Worm (Caenorhabditis elegans): ENCODE measurements around the gene sucl-1.

The sucl-1 gene

ce11 chrX:14767813-14768212 lies 14.0 kb downstream of the sucl-1 start:
- no peak for TF ChIP-seq flt-1 (GFP tag; IDR thresholded peaks at IDR 0.05)
- TF ChIP-seq F13C5.2 (tag; optimal IDR thresholded peaks at IDR 0.05) = no peak
- no peak for TF ChIP-seq tbx-11 (GFP tag; IDR thresholded peaks at IDR 0.05)
- TF ChIP-seq scrt-1 (GFP tag; IDR thresholded peaks at IDR 0.05) = peak; percentile 49; the same call in 1 of the 2 replicates
- 0 out of 2 replicates have a peak, but pooled peaks have one; percentile 10 for TF ChIP-seq sea-1 (GFP tag; conservative IDR thresholded peaks at IDR 0.05)

- TF ChIP-seq aly-1 (tag; optimal IDR thresholded peaks at IDR 0.05) (no peak), pes-1 (GFP tag; IDR thresholded peaks at IDR 0.05) (no peak), F13C5.2 (tag; optimal IDR thresholded peaks at IDR 0.05) (no peak), hmbx-1 (tag; optimal IDR thresholded peaks at IDR 0.05) (no peak), ama-1 (optimal IDR thresholded peaks at IDR 0.05) (no peak), sea-1 (GFP tag; conservative IDR thresholded peaks at IDR 0.05) (no peak), tra-4 (tag; optimal IDR thresholded peaks at IDR 0.05) (no peak), hmg-4 (GFP tag; optimal IDR thresholded peaks at IDR 0.05) (no peak), tbx-11 (GFP tag; IDR thresholded peaks at IDR 0.05) (no peak), ets-7 (tag; optimal IDR thresholded peaks at IDR 0.05) (no peak), scrt-1 (GFP tag; IDR thresholded peaks at IDR 0.05) (no peak), hnd-1 (tag; optimal IDR thresholded peaks at IDR 0.05) (no peak)
Measured at ce11 chrX:14768989-14769388, 15.2 kb downstream of the sucl-1 start.

- TF ChIP-seq scrt-1 (GFP tag; IDR thresholded peaks at IDR 0.05) (no peak), flt-1 (GFP tag; IDR thresholded peaks at IDR 0.05) (no peak), ceh-36 (tag; optimal IDR thresholded peaks at IDR 0.05) (no peak), tra-4 (tag; optimal IDR thresholded peaks at IDR 0.05) (no peak), aly-1 (tag; optimal IDR thresholded peaks at IDR 0.05) (no peak), hnd-1 (tag; optimal IDR thresholded peaks at IDR 0.05) (no peak), hmg-4 (GFP tag; optimal IDR thresholded peaks at IDR 0.05) (no peak), sea-1 (GFP tag; conservative IDR thresholded peaks at IDR 0.05) (no peak), ceh-13 (GFP tag; optimal IDR thresholded peaks at IDR 0.05) (no peak), B0310.2 (tag; optimal IDR thresholded peaks at IDR 0.05) (no peak), F13C5.2 (tag; optimal IDR thresholded peaks at IDR 0.05) (no peak), ama-1 (optimal IDR thresholded peaks at IDR 0.05) (no peak), pes-1 (GFP tag; IDR thresholded peaks at IDR 0.05) (no peak), tbx-11 (GFP tag; IDR thresholded peaks at IDR 0.05) (no peak), hmbx-1 (tag; optimal IDR thresholded peaks at IDR 0.05) (no peak), ets-7 (tag; optimal IDR thresholded peaks at IDR 0.05) (no peak), tbx-37 (GFP tag; conservative IDR thresholded peaks at IDR 0.05) (no peak)
Measured at ce11 chrX:14770336-14770735, 16.5 kb downstream of the sucl-1 start.

ce11 chrX:14771682-14772081 lies 17.9 kb downstream of the sucl-1 start, which contains the start of gene Y16B4A.2:
Gene Y16B4A.2, minus strand, starts transcription at chrX:14771851.
- no peak for TF ChIP-seq tbx-11 (GFP tag; IDR thresholded peaks at IDR 0.05)
- no peak for TF ChIP-seq sea-1 (GFP tag; conservative IDR thresholded peaks at IDR 0.05)
- no peak for TF ChIP-seq ceh-13 (GFP tag; optimal IDR thresholded peaks at IDR 0.05)
- no peak for TF ChIP-seq ets-7 (tag; optimal IDR thresholded peaks at IDR 0.05)
- no peak for TF ChIP-seq scrt-1 (GFP tag; IDR thresholded peaks at IDR 0.05)
- TF ChIP-seq tbx-37 (GFP tag; conservative IDR thresholded peaks at IDR 0.05) = no peak
- no peak for TF ChIP-seq hnd-1 (tag; optimal IDR thresholded peaks at IDR 0.05)
- no peak for TF ChIP-seq ceh-36 (tag; optimal IDR thresholded peaks at IDR 0.05)
- no peak for TF ChIP-seq tra-4 (tag; optimal IDR thresholded peaks at IDR 0.05)
- TF ChIP-seq pes-1 (GFP tag; IDR thresholded peaks at IDR 0.05) = no peak
- no peak for TF ChIP-seq flt-1 (GFP tag; IDR thresholded peaks at IDR 0.05)
- TF ChIP-seq aly-1 (tag; optimal IDR thresholded peaks at IDR 0.05) = no peak
- no peak for TF ChIP-seq hmg-4 (GFP tag; optimal IDR thresholded peaks at IDR 0.05)
- TF ChIP-seq B0310.2 (tag; optimal IDR thresholded peaks at IDR 0.05) = no peak
- TF ChIP-seq F13C5.2 (tag; optimal IDR thresholded peaks at IDR 0.05) = no peak

- TF ChIP-seq tbx-37 (GFP tag; conservative IDR thresholded peaks at IDR 0.05) (no peak), tbx-11 (GFP tag; IDR thresholded peaks at IDR 0.05) (no peak), scrt-1 (GFP tag; IDR thresholded peaks at IDR 0.05) (no peak), flt-1 (GFP tag; IDR thresholded peaks at IDR 0.05) (no peak), hmg-4 (GFP tag; optimal IDR thresholded peaks at IDR 0.05) (no peak), ceh-36 (tag; optimal IDR thresholded peaks at IDR 0.05) (no peak), hnd-1 (tag; optimal IDR thresholded peaks at IDR 0.05) (no peak), ets-7 (tag; optimal IDR thresholded peaks at IDR 0.05) (no peak), aly-1 (tag; optimal IDR thresholded peaks at IDR 0.05) (no peak), F13C5.2 (tag; optimal IDR thresholded peaks at IDR 0.05) (no peak), ama-1 (optimal IDR thresholded peaks at IDR 0.05) (no peak)
Measured at ce11 chrX:14773238-14773637, 19.4 kb downstream of the sucl-1 start, which contains the start of gene unc-3. Gene unc-3, plus strand, starts transcription at chrX:14773538.

- TF ChIP-seq ama-1 (optimal IDR thresholded peaks at IDR 0.05) = no peak
- no peak for TF ChIP-seq flt-1 (GFP tag; IDR thresholded peaks at IDR 0.05)
- TF ChIP-seq hmg-4 (GFP tag; optimal IDR thresholded peaks at IDR 0.05) = no peak
- TF ChIP-seq B0310.2 (tag; optimal IDR thresholded peaks at IDR 0.05) = no peak
- TF ChIP-seq ceh-36 (tag; optimal IDR thresholded peaks at IDR 0.05) = no peak
- TF ChIP-seq F13C5.2 (tag; optimal IDR thresholded peaks at IDR 0.05) = no peak
- no peak for TF ChIP-seq tbx-37 (GFP tag; conservative IDR thresholded peaks at IDR 0.05)
- no peak for TF ChIP-seq hnd-1 (tag; optimal IDR thresholded peaks at IDR 0.05)
Measured at ce11 chrX:14775222-14775621, 21.4 kb downstream of the sucl-1 start.

- TF ChIP-seq ama-1 (optimal IDR thresholded peaks at IDR 0.05) (no peak), hmg-4 (GFP tag; optimal IDR thresholded peaks at IDR 0.05) (peak; percentile 29)
Measured at ce11 chrX:14776312-14776711, 22.5 kb downstream of the sucl-1 start.

ce11 chrX:14778112-14778511 lies 24.3 kb downstream of the sucl-1 start:
- TF ChIP-seq hmg-4 (GFP tag; optimal IDR thresholded peaks at IDR 0.05) = no peak
- TF ChIP-seq ama-1 (optimal IDR thresholded peaks at IDR 0.05) = no peak
- no peak for TF ChIP-seq ceh-13 (GFP tag; optimal IDR thresholded peaks at IDR 0.05)
- TF ChIP-seq aly-1 (tag; optimal IDR thresholded peaks at IDR 0.05) = no peak
- no peak for TF ChIP-seq hnd-1 (tag; optimal IDR thresholded peaks at IDR 0.05)
- no peak for TF ChIP-seq scrt-1 (GFP tag; IDR thresholded peaks at IDR 0.05)
- no peak for TF ChIP-seq tbx-11 (GFP tag; IDR thresholded peaks at IDR 0.05)
- no peak for TF ChIP-seq tra-4 (tag; optimal IDR thresholded peaks at IDR 0.05)
- TF ChIP-seq pes-1 (GFP tag; IDR thresholded peaks at IDR 0.05) = no peak
- no peak for TF ChIP-seq B0310.2 (tag; optimal IDR thresholded peaks at IDR 0.05)
- no peak for TF ChIP-seq tbx-37 (GFP tag; conservative IDR thresholded peaks at IDR 0.05)
- no peak for TF ChIP-seq hmbx-1 (tag; optimal IDR thresholded peaks at IDR 0.05)
- no peak for TF ChIP-seq sea-1 (GFP tag; conservative IDR thresholded peaks at IDR 0.05)
- no peak for TF ChIP-seq flt-1 (GFP tag; IDR thresholded peaks at IDR 0.05)
- TF ChIP-seq ceh-36 (tag; optimal IDR thresholded peaks at IDR 0.05) = no peak
- no peak for TF ChIP-seq ets-7 (tag; optimal IDR thresholded peaks at IDR 0.05)
- TF ChIP-seq F13C5.2 (tag; optimal IDR thresholded peaks at IDR 0.05) = no peak
